Worm (Caenorhabditis elegans) whole organism, L3 larva: Measurements from ENCODE around the gene fbxa-61.

Experiments
- aly-2 ChIP-seq: fragments of 150-350 bp; optimal IDR thresholded peaks from 2 replicates; lab custom pipeline; 2014; ENCODE audit warnings: missing biosample characterization, missing genetic modification characterization
- ceh-82 ChIP-seq: fragments of 150-350 bp; optimal IDR thresholded peaks from 2 replicates; lab custom pipeline; 2014; ENCODE audit warnings: missing biosample characterization, missing genetic modification characterization
- egl-27 ChIP-seq: sonication (generic microtip); optimal IDR thresholded peaks from 4 replicates; lab custom pipeline; 2017; ENCODE audit warnings: missing biosample characterization, missing genetic modification reagents, missing genetic modification characterization
- fos-1 ChIP-seq: fragments of 150-350 bp; optimal IDR thresholded peaks from 2 replicates; lab custom pipeline; 2014; ENCODE audit warnings: missing biosample characterization, missing genetic modification characterization
- lin-15B ChIP-seq: fragments of 150-350 bp; optimal IDR thresholded peaks from 2 replicates; lab custom pipeline; 2014; ENCODE audit warnings: missing biosample characterization, missing genetic modification characterization
- nhr-237 ChIP-seq: fragments of 150-350 bp; optimal IDR thresholded peaks from 2 replicates; lab custom pipeline; 2014; ENCODE audit warnings: missing biosample characterization, missing genetic modification characterization
- pha-4 ChIP-seq: fragments of 150-350 bp; optimal IDR thresholded peaks from 2 replicates; lab custom pipeline; 2014; ENCODE audit warnings: missing biosample characterization, missing genetic modification reagents, missing genetic modification characterization
- snpc-4 ChIP-seq: fragments of 150-350 bp; optimal IDR thresholded peaks from 2 replicates; lab custom pipeline; 2014; ENCODE audit warnings: missing biosample characterization, missing genetic modification characterization
- unc-39 ChIP-seq: sonication (generic microtip); optimal IDR thresholded peaks from 4 replicates; lab custom pipeline; 2017; ENCODE audit warnings: missing biosample characterization, missing genetic modification characterization

DNA sequence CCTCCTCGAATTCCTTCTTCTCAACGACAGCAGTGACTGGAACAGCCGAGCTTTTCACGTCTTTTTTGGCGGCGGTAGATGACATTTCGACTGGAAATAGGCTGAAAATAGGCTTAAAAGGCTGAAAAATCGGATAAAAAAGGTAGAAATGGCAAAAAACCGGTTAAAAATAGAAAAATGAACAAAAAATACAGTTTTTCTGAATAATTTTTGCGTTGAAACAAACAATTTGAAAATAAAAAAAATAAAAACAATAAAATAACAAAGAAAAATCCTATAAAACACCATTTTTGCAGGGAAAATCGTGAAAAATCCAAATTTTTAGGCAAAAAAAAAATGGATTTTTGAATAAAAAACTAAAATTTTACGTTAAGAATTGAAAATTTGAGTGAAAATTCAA is 42.7 kb upstream of the fbxa-61 start, which contains the start of gene dss-1:
- no peak for TF ChIP-seq fos-1 (tag; lab: Kevin White, UChicago)
- no peak for TF ChIP-seq aly-2
- no peak for TF ChIP-seq lin-15B (tag; lab: Kevin White, UChicago)
- no peak for TF ChIP-seq ceh-82 (tag; lab: Kevin White, UChicago)
- TF ChIP-seq nhr-237 (tag; lab: Kevin White, UChicago) = no peak
- no peak for TF ChIP-seq unc-39 (tag; lab: Kevin White, UChicago)
- TF ChIP-seq pha-4 = no peak
- no peak for TF ChIP-seq snpc-4 (tag; lab: Kevin White, UChicago)
- TF ChIP-seq egl-27 = no peak
